Worm (Caenorhabditis elegans): ENCODE measurements around the gene abu-2.
A peak's percentile ranks its signal among the peaks of the same experiment; 100 is the strongest.

Gene abu-2

DNA sequence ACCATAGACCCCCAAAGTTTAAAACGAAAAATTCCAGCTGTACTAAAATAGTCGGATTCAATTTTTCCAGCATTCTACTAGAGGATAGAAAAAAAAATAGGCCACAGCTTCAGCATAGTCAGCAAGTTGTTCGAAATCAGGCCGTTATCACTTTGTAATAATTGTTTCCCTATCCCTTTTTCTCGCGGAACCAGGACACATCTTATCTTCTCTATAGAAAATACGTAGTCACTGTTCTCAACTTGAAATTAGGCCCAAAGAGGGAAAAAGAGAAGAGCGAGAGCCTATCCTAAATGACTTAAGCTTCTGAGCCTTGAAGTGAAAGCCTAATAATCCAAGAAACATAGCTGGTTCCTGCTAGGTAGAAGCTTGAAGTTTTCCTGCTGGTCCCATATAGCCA lies 35.2 kb upstream of the abu-2 start (continued):
- no peak for TF ChIP-seq snpc-1.2 (GFP tag; IDR thresholded peaks at IDR 0.05)
- TF ChIP-seq attf-4 (tag; optimal IDR thresholded peaks at IDR 0.05) = no peak

- TF ChIP-seq aly-2 (tag; optimal IDR thresholded peaks at IDR 0.05) = no peak
- no peak for TF ChIP-seq T26A8.4 (GFP tag; IDR thresholded peaks at IDR 0.05)
- no peak for TF ChIP-seq mdt-29 (GFP tag; IDR thresholded peaks at IDR 0.05)
- TF ChIP-seq nhr-6 (tag; optimal IDR thresholded peaks at IDR 0.05) = no peak
- no peak for TF ChIP-seq nhr-10 (tag; optimal IDR thresholded peaks at IDR 0.05)
- TF ChIP-seq hif-1 (tag; optimal IDR thresholded peaks at IDR 0.05) = peak in 1 of 2 experiments; percentile 17
- TF ChIP-seq ceh-44 (GFP tag; IDR thresholded peaks at IDR 0.05) = no peak
- TF ChIP-seq F49E8.2 (tag; optimal IDR thresholded peaks at IDR 0.05; ENCODE audit: borderline replicate concordance) = no peak
- no peak for TF ChIP-seq ctbp-1 (GFP tag; IDR thresholded peaks at IDR 0.05)
- no peak for TF ChIP-seq dve-1 (tag; optimal IDR thresholded peaks at IDR 0.05; ENCODE audit: insufficient read depth)
- no peak for TF ChIP-seq Y5F2A.4 (GFP tag; optimal IDR thresholded peaks at IDR 0.05)
- no peak for TF ChIP-seq ceh-20 (GFP tag; IDR thresholded peaks at IDR 0.05)
- no peak for TF ChIP-seq sdz-12 (GFP tag; optimal IDR thresholded peaks at IDR 0.05)
- TF ChIP-seq mdl-1 (tag; optimal IDR thresholded peaks at IDR 0.05) = no peak
- TF ChIP-seq vab-7 (GFP tag; IDR thresholded peaks at IDR 0.05) = no peak
- peak; percentile 55 for TF ChIP-seq nhr-102 (tag; optimal IDR thresholded peaks at IDR 0.05)
- TF ChIP-seq ceh-28 (tag; optimal IDR thresholded peaks at IDR 0.05) = no peak
- no peak for TF ChIP-seq php-3 (GFP tag; IDR thresholded peaks at IDR 0.05)
- no peak for TF ChIP-seq snpc-1.2 (GFP tag; IDR thresholded peaks at IDR 0.05)
- no peak for TF ChIP-seq R02D3.7 (tag; optimal IDR thresholded peaks at IDR 0.05)
- no peak for TF ChIP-seq nhr-111 (GFP tag; optimal IDR thresholded peaks at IDR 0.05)
- TF ChIP-seq ZK337.2 (GFP tag; IDR thresholded peaks at IDR 0.05) = no peak
- peak; percentile 61 for TF ChIP-seq nhr-77 (tag; optimal IDR thresholded peaks at IDR 0.05)
- TF ChIP-seq ZK546.5 (tag; optimal IDR thresholded peaks at IDR 0.05) = no peak
- TF ChIP-seq spr-3 (GFP tag; optimal IDR thresholded peaks at IDR 0.05) = no peak
- TF ChIP-seq hlh-11 (tag; optimal IDR thresholded peaks at IDR 0.05) = no peak
- TF ChIP-seq snpc-4 (tag; optimal IDR thresholded peaks at IDR 0.05) = no peak
- no peak for TF ChIP-seq daf-8 (GFP tag; IDR thresholded peaks at IDR 0.05)
- TF ChIP-seq cey-2 (tag; optimal IDR thresholded peaks at IDR 0.05; ENCODE audit: borderline replicate concordance, insufficient read depth) = no peak
- TF ChIP-seq tra-1 (GFP tag; IDR thresholded peaks at IDR 0.05) = no peak
- no peak for TF ChIP-seq pqm-1 (tag; optimal IDR thresholded peaks at IDR 0.05)
- TF ChIP-seq mxl-3 (GFP tag; optimal IDR thresholded peaks at IDR 0.05) = no peak
- TF ChIP-seq lin-15B (tag; optimal IDR thresholded peaks at IDR 0.05) = no peak
- no peak for TF ChIP-seq nhr-48 (tag; optimal IDR thresholded peaks at IDR 0.05)
- no peak for TF ChIP-seq egl-27 (tag; optimal IDR thresholded peaks at IDR 0.05)
- TF ChIP-seq lin-39 (tag; optimal IDR thresholded peaks at IDR 0.05) = no peak
- TF ChIP-seq pha-4 (GFP tag; IDR thresholded peaks at IDR 0.05) = no peak
- no peak for TF ChIP-seq pha-4 (tag; optimal IDR thresholded peaks at IDR 0.05)
- peak; percentile 8 for TF ChIP-seq duxl-1 (tag; optimal IDR thresholded peaks at IDR 0.05; ENCODE audit: poor library complexity)
- peak in 1 of 2 experiments; percentile 89 for TF ChIP-seq unc-62 (GFP tag; optimal IDR thresholded peaks at IDR 0.05 in 1 of 2)
- no peak for TF ChIP-seq unc-62 (tag; optimal IDR thresholded peaks at IDR 0.05)
- TF ChIP-seq ceh-62 (tag; optimal IDR thresholded peaks at IDR 0.05) = no peak
- TF ChIP-seq egl-43 (GFP tag; IDR thresholded peaks at IDR 0.05) = no peak
- peak; percentile 0 for TF ChIP-seq mep-1 (tag; optimal IDR thresholded peaks at IDR 0.05)
- TF ChIP-seq aha-1 (tag) = peak; percentile 68
- no peak for TF ChIP-seq zip-11 (GFP tag; IDR thresholded peaks at IDR 0.05)
- TF ChIP-seq zag-1 (tag; optimal IDR thresholded peaks at IDR 0.05) = no peak
- no peak for TF ChIP-seq saeg-2 (GFP tag; IDR thresholded peaks at IDR 0.05)
- TF ChIP-seq daf-19 (GFP tag; conservative IDR thresholded peaks at IDR 0.05) = no peak
Measured at ce11 chrX:1443556-1444243, 33.2 kb upstream of the abu-2 start.
